Fruit fly (Drosophila melanogaster) whole organism, embryonic: Measurements from ENCODE around the gene CG45002.

ENCODE experiments used
- Atf-2 ChIP-seq: fragments of 200-800 bp; sonication (Bioruptor generic); optimal IDR thresholded peaks from 2 replicates; lab custom pipeline; 2016; ENCODE audit warnings: missing biosample characterization, missing genetic modification characterization
- Bgb ChIP-seq: fragments of 200-800 bp; sonication (Bioruptor generic); IDR thresholded peaks from 2 replicates; pipeline ENCODE4 v1.3.6; 2022; ENCODE audit warnings: missing biosample characterization, missing genetic modification characterization; ENCODE audit not compliant: partially characterized antibody
- Blimp-1 ChIP-seq: fragments of 200-800 bp; sonication (Bioruptor generic); optimal IDR thresholded peaks from 3 replicates; lab custom pipeline; 2018; ENCODE audit warnings: missing biosample characterization, missing genetic modification characterization, mild to moderate bottlenecking, moderate library complexity, missing genetic modification reagents
- CG10267 ChIP-seq: fragments of 200-800 bp; sonication (Bioruptor generic); optimal IDR thresholded peaks from 2 replicates; lab custom pipeline; 2018; ENCODE audit warnings: missing biosample characterization, mild to moderate bottlenecking, missing genetic modification characterization, moderate library complexity
- CG10366 ChIP-seq: fragments of 200-800 bp; sonication (Bioruptor generic); IDR thresholded peaks from 2 replicates; pipeline ENCODE4 v1.3.6; 2022; ENCODE audit warnings: missing biosample characterization, missing genetic modification characterization
- CG12769 ChIP-seq: fragments of 200-800 bp; sonication (Bioruptor generic); optimal IDR thresholded peaks from 2 replicates; lab custom pipeline; 2019; ENCODE audit warnings: missing biosample characterization, mild to moderate bottlenecking, missing genetic modification characterization, moderate library complexity
- CG13123 ChIP-seq: fragments of 200-800 bp; sonication (Bioruptor generic); optimal IDR thresholded peaks from 2 replicates; lab custom pipeline; 2016; ENCODE audit warnings: missing biosample characterization, missing genetic modification characterization
- CG13424 ChIP-seq: fragments of 200-800 bp; sonication (Bioruptor generic); optimal IDR thresholded peaks from 2 replicates; lab custom pipeline; 2019; ENCODE audit warnings: missing biosample characterization, mild to moderate bottlenecking, missing genetic modification characterization, moderate library complexity
- CG14710 ChIP-seq: fragments of 200-800 bp; sonication (Bioruptor generic); optimal IDR thresholded peaks from 3 replicates; lab custom pipeline; 2019; ENCODE audit warnings: missing biosample characterization, mild to moderate bottlenecking, missing genetic modification characterization, moderate library complexity
- CG15269 ChIP-seq: fragments of 200-800 bp; sonication (Bioruptor generic); optimal IDR thresholded peaks from 2 replicates; lab custom pipeline; 2018; ENCODE audit warnings: missing biosample characterization, mild to moderate bottlenecking, missing genetic modification characterization, moderate library complexity
- CG1529 ChIP-seq: fragments of 200-800 bp; sonication (Bioruptor generic); optimal IDR thresholded peaks from 3 replicates; lab custom pipeline; 2018; ENCODE audit warnings: missing biosample characterization, missing genetic modification characterization
- CG2678 ChIP-seq: fragments of 200-800 bp; sonication (Bioruptor generic); optimal IDR thresholded peaks from 3 replicates; lab custom pipeline; 2019; ENCODE audit warnings: missing biosample characterization, mild to moderate bottlenecking, missing genetic modification characterization, moderate library complexity
- CG2875 ChIP-seq: fragments of 200-800 bp; sonication (Bioruptor generic); optimal IDR thresholded peaks from 2 replicates; lab custom pipeline; 2017; ENCODE audit warnings: missing biosample characterization, mild to moderate bottlenecking, missing genetic modification characterization, missing genetic modification reagents
- CG3163 ChIP-seq: fragments of 200-800 bp; sonication (Bioruptor generic); optimal IDR thresholded peaks from 3 replicates; lab custom pipeline; 2016; ENCODE audit warnings: missing biosample characterization, missing genetic modification characterization
- CG3847 ChIP-seq: fragments of 200-800 bp; sonication (Bioruptor generic); IDR thresholded peaks from 2 replicates; pipeline ENCODE4 v1.3.6; 2022; ENCODE audit warnings: missing biosample characterization, missing genetic modification characterization
- CG5245 ChIP-seq: fragments of 200-800 bp; sonication (Bioruptor generic); optimal IDR thresholded peaks from 3 replicates; lab custom pipeline; 2016; ENCODE audit warnings: missing biosample characterization, missing genetic modification characterization
- CG5953 ChIP-seq: fragments of 200-800 bp; sonication (Bioruptor generic); IDR thresholded peaks from 2 replicates; pipeline ENCODE4 v1.3.6; 2022; ENCODE audit warnings: missing biosample characterization, missing genetic modification characterization
- CG8290 ChIP-seq, 3 experiments: fragments of 200-800 bp; sonication (Bioruptor generic); optimal IDR thresholded peaks; 2 replicates each; lab custom pipeline; 2016 to 2019; ENCODE audit warnings: missing biosample characterization in 3 of 3, missing genetic modification characterization in 3 of 3, mild to moderate bottlenecking in 2 of 3, moderate library complexity in 1 of 3
- Doc3 ChIP-seq: fragments of 200-800 bp; sonication (Bioruptor generic); IDR thresholded peaks from 3 replicates; pipeline ENCODE4 v1.3.6; 2022; ENCODE audit warnings: missing biosample characterization, missing genetic modification characterization; ENCODE audit not compliant: partially characterized antibody
- Fer2 ChIP-seq: fragments of 200-800 bp; sonication (Bioruptor generic); optimal IDR thresholded peaks from 2 replicates; lab custom pipeline; 2018; ENCODE audit warnings: missing biosample characterization, mild to moderate bottlenecking, missing genetic modification characterization, moderate library complexity
- H2.0 ChIP-seq: fragments of 200-800 bp; sonication (Bioruptor generic); IDR thresholded peaks from 2 replicates; pipeline ENCODE4 v1.3.6; 2022; ENCODE audit warnings: missing biosample characterization, missing genetic modification characterization
- HmgZ ChIP-seq: fragments of 200-800 bp; sonication (Bioruptor generic); optimal IDR thresholded peaks from 2 replicates; lab custom pipeline; 2018; ENCODE audit warnings: missing biosample characterization, mild to moderate bottlenecking, missing genetic modification characterization
- Kr ChIP-seq: fragments of 200-800 bp; sonication (Bioruptor generic); optimal IDR thresholded peaks from 2 replicates; lab custom pipeline; 2017; ENCODE audit warnings: missing biosample characterization, mild to moderate bottlenecking, missing genetic modification characterization
- MTF-1 ChIP-seq: fragments of 200-800 bp; sonication (Bioruptor generic); optimal IDR thresholded peaks from 2 replicates; lab custom pipeline; 2018; ENCODE audit warnings: missing biosample characterization, mild to moderate bottlenecking, missing genetic modification characterization, borderline replicate concordance
- Meics ChIP-seq: fragments of 200-800 bp; sonication (Bioruptor generic); optimal IDR thresholded peaks from 2 replicates; lab custom pipeline; 2017; ENCODE audit warnings: missing biosample characterization, mild to moderate bottlenecking, missing genetic modification characterization
- Mes4 ChIP-seq: fragments of 200-800 bp; sonication (Bioruptor generic); optimal IDR thresholded peaks from 2 replicates; lab custom pipeline; 2016; ENCODE audit warnings: missing biosample characterization, missing genetic modification characterization
- ab ChIP-seq: fragments of 200-800 bp; sonication (Bioruptor generic); optimal IDR thresholded peaks from 2 replicates; lab custom pipeline; 2016; ENCODE audit warnings: missing biosample characterization, missing genetic modification characterization
- ara ChIP-seq: fragments of 200-800 bp; sonication (Bioruptor generic); IDR thresholded peaks from 2 replicates; pipeline ENCODE4 v1.3.6; 2022; ENCODE audit warnings: missing biosample characterization, missing genetic modification characterization
- ash1 ChIP-seq: fragments of 200-800 bp; sonication (Bioruptor generic); optimal IDR thresholded peaks from 2 replicates; lab custom pipeline; 2018; ENCODE audit warnings: missing biosample characterization, mild to moderate bottlenecking, missing genetic modification characterization
- az2 ChIP-seq: fragments of 200-800 bp; sonication (Bioruptor generic); optimal IDR thresholded peaks from 3 replicates; lab custom pipeline; 2016; ENCODE audit warnings: missing biosample characterization, missing genetic modification characterization
- chn ChIP-seq: fragments of 200-800 bp; sonication (Bioruptor generic); optimal IDR thresholded peaks from 2 replicates; lab custom pipeline; 2016; ENCODE audit warnings: missing biosample characterization, missing genetic modification characterization
- corto ChIP-seq: fragments of 200-800 bp; sonication (Bioruptor generic); optimal IDR thresholded peaks from 2 replicates; lab custom pipeline; 2016; ENCODE audit warnings: missing biosample characterization, mild to moderate bottlenecking, missing genetic modification characterization, moderate library complexity
- crc ChIP-seq: fragments of 200-800 bp; sonication (Bioruptor generic); optimal IDR thresholded peaks from 2 replicates; lab custom pipeline; 2016; ENCODE audit warnings: missing biosample characterization, missing genetic modification characterization
- cwo ChIP-seq: fragments of 200-800 bp; sonication (Bioruptor generic); optimal IDR thresholded peaks from 3 replicates; lab custom pipeline; 2017; ENCODE audit warnings: missing biosample characterization, missing genetic modification characterization, mild to moderate bottlenecking, moderate library complexity, missing genetic modification reagents
- da ChIP-seq: fragments of 200-800 bp; sonication (Bioruptor generic); optimal IDR thresholded peaks from 2 replicates; lab custom pipeline; 2016; ENCODE audit warnings: missing biosample characterization, missing genetic modification characterization
- dmrt99B ChIP-seq: fragments of 200-800 bp; sonication (Bioruptor generic); optimal IDR thresholded peaks from 2 replicates; lab custom pipeline; 2018; ENCODE audit warnings: missing biosample characterization, mild to moderate bottlenecking, missing genetic modification characterization, moderate library complexity
- fru ChIP-seq: fragments of >200 bp; optimal IDR thresholded peaks from 2 replicates; lab custom pipeline; 2017
- gro ChIP-seq: fragments of 200-800 bp; sonication (Bioruptor generic); optimal IDR thresholded peaks from 2 replicates; lab custom pipeline; 2016; ENCODE audit warnings: missing biosample characterization, missing genetic modification characterization
- inv ChIP-seq: fragments of 200-800 bp; sonication (Bioruptor generic); IDR thresholded peaks from 2 replicates; pipeline ENCODE4 v1.3.6; 2022; ENCODE audit warnings: missing biosample characterization, missing genetic modification characterization; ENCODE audit not compliant: partially characterized antibody
- klu ChIP-seq: fragments of 200-800 bp; sonication (Bioruptor generic); IDR thresholded peaks from 2 replicates; pipeline ENCODE4 v1.3.6; 2022; ENCODE audit warnings: missing biosample characterization, missing genetic modification characterization
- mirr ChIP-seq: fragments of 200-800 bp; sonication (Bioruptor generic); optimal IDR thresholded peaks from 3 replicates; lab custom pipeline; 2018; ENCODE audit warnings: missing biosample characterization, mild to moderate bottlenecking, missing genetic modification characterization
- nmo ChIP-seq: fragments of 200-800 bp; sonication (Bioruptor generic); optimal IDR thresholded peaks from 2 replicates; lab custom pipeline; 2018; ENCODE audit warnings: missing biosample characterization, mild to moderate bottlenecking, missing genetic modification characterization, moderate library complexity
- pan ChIP-seq, 4 experiments: fragments of >200 bp in 3 of 4; fragments of 200-800 bp in 1 of 4; sonication (Bioruptor generic) in 1 of 4; optimal IDR thresholded peaks in 3 of 4; IDR thresholded peaks in 1 of 4; 2 replicates each; pipeline versions ENCODE4 v1.3.6 to Lab custom; 2017 to 2022; ENCODE audit warnings: missing biosample characterization in 2 of 4, missing genetic modification characterization in 2 of 4, mixed read lengths in 1 of 4
- prd ChIP-seq, 3 experiments: fragments of >200 bp in 2 of 3; fragments of 200-800 bp in 1 of 3; sonication (Bioruptor generic) in 1 of 3; optimal IDR thresholded peaks in 2 of 3; IDR thresholded peaks in 1 of 3; 2 replicates in 2 of 3; 3 replicates in 1 of 3; pipeline versions ENCODE4 v1.3.6 to Lab custom; 2017 to 2022; ENCODE audit warnings: missing biosample characterization in 1 of 3, missing genetic modification characterization in 1 of 3
- ro ChIP-seq: fragments of 200-800 bp; sonication (Bioruptor generic); IDR thresholded peaks from 2 replicates; pipeline ENCODE4 v1.3.6; 2022; ENCODE audit warnings: missing biosample characterization, missing genetic modification characterization
- slou ChIP-seq: fragments of 200-800 bp; sonication (Bioruptor generic); optimal IDR thresholded peaks from 3 replicates; lab custom pipeline; 2016; ENCODE audit warnings: missing biosample characterization, missing genetic modification characterization
- tgo ChIP-seq: fragments of 200-800 bp; sonication (Bioruptor generic); IDR thresholded peaks from 3 replicates; pipeline ENCODE4 v1.3.6; 2022; ENCODE audit warnings: missing biosample characterization, missing genetic modification characterization
- twi ChIP-seq: fragments of 200-800 bp; optimal IDR thresholded peaks from 2 replicates; lab custom pipeline; 2019; ENCODE audit warnings: missing biosample characterization, mild to moderate bottlenecking, missing genetic modification characterization, moderate library complexity
- zfh2 ChIP-seq: fragments of 200-800 bp; sonication (Bioruptor generic); optimal IDR thresholded peaks from 2 replicates; lab custom pipeline; 2016; ENCODE audit warnings: missing biosample characterization, missing genetic modification characterization

CG45002 gene

dm6 chrX:17107401-17107916 lies 40.9 kb upstream of the CG45002 start, which contains the start of gene CG5004 (continued):
- TF ChIP-seq CG10267 (tag; lab: Kevin White, UChicago) (no peak), Kr (GFP tag; lab: Kevin White, UChicago) (no peak), inv (GFP tag; lab: Robert Waterston, UW) (peak; percentile 35; the same call in 1 of the 2 replicates), HmgZ (tag; lab: Kevin White, UChicago) (peak; percentile 45), nmo (GFP tag; lab: Kevin White, UChicago) (no peak), klu (GFP tag; lab: Robert Waterston, UW) (no peak), CG2678 (tag; lab: Kevin White, UChicago) (no peak), Bgb (GFP tag; lab: Robert Waterston, UW) (peak; percentile 63; the same call in 1 of the 2 replicates), az2 (GFP tag; lab: Kevin White, UChicago) (no peak), zfh2 (GFP tag; lab: Kevin White, UChicago) (no peak), corto (GFP tag; lab: Kevin White, UChicago) (no peak), CG15269 (tag; lab: Kevin White, UChicago) (no peak), Fer2 (tag; lab: Kevin White, UChicago) (no peak), slou (GFP tag; lab: Kevin White, UChicago) (no peak), H2.0 (GFP tag; lab: Robert Waterston, UW) (no peak), ash1 (GFP tag; lab: Kevin White, UChicago) (no peak), cwo (no peak), CG5245 (GFP tag; lab: Kevin White, UChicago) (no peak), pan (optimal IDR thresholded peaks at IDR 0.05; lab: Kevin White, UChicago) (no peak), pan (GFP tag; optimal IDR thresholded peaks at IDR 0.05 in 1 of 2, IDR thresholded peaks at IDR 0.05 in 1 of 2) (no peak), CG1529 (GFP tag; lab: Kevin White, UChicago) (no peak), CG14710 (no peak), Mes4 (GFP tag; lab: Kevin White, UChicago) (no peak), Meics (GFP tag; lab: Kevin White, UChicago) (no peak), dmrt99B (tag; lab: Kevin White, UChicago) (no peak), crc (GFP tag; lab: Kevin White, UChicago) (no peak), Atf-2 (GFP tag; lab: Kevin White, UChicago) (no peak), prd (optimal IDR thresholded peaks at IDR 0.05; lab: Kevin White, UChicago) (no peak), prd (GFP tag; IDR thresholded peaks at IDR 0.05; lab: Robert Waterston, UW) (no peak), CG13424 (tag; lab: Kevin White, UChicago) (no peak), Blimp-1 (no peak), da (GFP tag; lab: Kevin White, UChicago) (no peak), ara (GFP tag; lab: Robert Waterston, UW) (no peak), CG13123 (GFP tag; lab: Kevin White, UChicago) (no peak), Doc3 (GFP tag; lab: Robert Waterston, UW) (0 out of 3 replicates have a peak, but pooled peaks have one; percentile 33), mirr (no peak), tgo (no peak), fru (lab: Kevin White, UChicago) (no peak), ro (GFP tag; lab: Robert Waterston, UW) (no peak), CG12769 (peak; percentile 20), CG5953 (GFP tag; lab: Robert Waterston, UW) (no peak), ab (GFP tag; lab: Kevin White, UChicago) (no peak), chn (GFP tag; lab: Kevin White, UChicago) (no peak), CG10366 (GFP tag; lab: Robert Waterston, UW) (no peak), twi (no peak), gro (no peak), CG3163 (GFP tag; lab: Kevin White, UChicago) (peak; percentile 21), CG8290 (GFP tag; optimal IDR thresholded peaks at IDR 0.05; lab: Kevin White, UChicago) (peak; percentile 38), CG8290 (tag; optimal IDR thresholded peaks at IDR 0.05; lab: Kevin White, UChicago) (peak in 1 of 2 experiments; percentile 64), CG2875 (GFP tag; lab: Kevin White, UChicago) (no peak), MTF-1 (no peak), CG3847 (GFP tag; lab: Robert Waterston, UW) (no peak)
